Fruit fly (Drosophila melanogaster): ENCODE data around the gene ppan.

The ppan gene

dm6 chr3R:21107907-21108591, 8.0 kb upstream of the ppan start, which contains the start of the genes Sec15 and rtet (continued):
- TF ChIP-seq Trl (optimal IDR thresholded peaks at IDR 0.05) = no peak
- no peak for TF ChIP-seq Trl (GFP tag; optimal IDR thresholded peaks at IDR 0.05)
- TF ChIP-seq hth (optimal IDR thresholded peaks at IDR 0.05) = no peak
- TF ChIP-seq Poxn (GFP tag; IDR thresholded peaks at IDR 0.05) = no peak
- no peak for TF ChIP-seq NK7.1 (GFP tag; optimal IDR thresholded peaks at IDR 0.05)
- TF ChIP-seq yki (optimal IDR thresholded peaks at IDR 0.05) = no peak
- TF ChIP-seq Dbx (GFP tag; IDR thresholded peaks at IDR 0.05) = peak; percentile 61; the same call in 1 of the 3 replicates
- TF ChIP-seq caup (GFP tag; optimal IDR thresholded peaks at IDR 0.05; ENCODE audit: severe bottlenecking) = peak; percentile 41
- no peak for TF ChIP-seq Kr (GFP tag; optimal IDR thresholded peaks at IDR 0.05)
- TF ChIP-seq Gsc (GFP tag; IDR thresholded peaks at IDR 0.05) = no peak
- TF ChIP-seq sob (GFP tag; IDR thresholded peaks at IDR 0.05) = peak; percentile 45
- peak; percentile 48; the same call in 1 of the 3 replicates for TF ChIP-seq CG6791 (GFP tag; IDR thresholded peaks at IDR 0.05; ENCODE audit: partially characterized antibody)
- TF ChIP-seq maf-S (GFP tag; optimal IDR thresholded peaks at IDR 0.05) = no peak
- TF ChIP-seq CG6254 (GFP tag; optimal IDR thresholded peaks at IDR 0.05) = no peak
- TF ChIP-seq CG12769 (tag; optimal IDR thresholded peaks at IDR 0.05) = no peak
- TF ChIP-seq CG6813 (GFP tag; optimal IDR thresholded peaks at IDR 0.05) = no peak
- peak; percentile 75; the same call in 3 of the 4 replicates for TF ChIP-seq Dll (GFP tag; IDR thresholded peaks at IDR 0.05; ENCODE audit: partially characterized antibody)
- peak; percentile 50 for TF ChIP-seq Fer3 (tag; optimal IDR thresholded peaks at IDR 0.05)
- TF ChIP-seq jigr1 (GFP tag; IDR thresholded peaks at IDR 0.05) = no peak
- peak; percentile 27 for TF ChIP-seq CG30431 (GFP tag; optimal IDR thresholded peaks at IDR 0.05)
- TF ChIP-seq CG11398 (GFP tag; optimal IDR thresholded peaks at IDR 0.05) = no peak
- TF ChIP-seq CG17829 (tag; optimal IDR thresholded peaks at IDR 0.05) = peak; percentile 67
- TF ChIP-seq slp2 (GFP tag; optimal IDR thresholded peaks at IDR 0.05) = peak; percentile 25
- TF ChIP-seq CTCF (GFP tag; optimal IDR thresholded peaks at IDR 0.05) = no peak
- peak; percentile 70 for TF ChIP-seq CG2116 (GFP tag; optimal IDR thresholded peaks at IDR 0.05)
- TF ChIP-seq Dp (GFP tag; optimal IDR thresholded peaks at IDR 0.05) = peak; percentile 80
- TF ChIP-seq peb (GFP tag; IDR thresholded peaks at IDR 0.05) = peak; percentile 30; the same call in 1 of the 2 replicates
- no peak for TF ChIP-seq CG14667 (GFP tag; IDR thresholded peaks at IDR 0.05)
- 0 out of 2 replicates have a peak, but pooled peaks have one; percentile 26 for TF ChIP-seq hbn (GFP tag; IDR thresholded peaks at IDR 0.05; ENCODE audit: partially characterized antibody)
- TF ChIP-seq NFAT (GFP tag; IDR thresholded peaks at IDR 0.05) = peak; percentile 48; the same call in 1 of the 2 replicates
- peak; percentile 81 for TF ChIP-seq PHDP (tag; optimal IDR thresholded peaks at IDR 0.05)
- TF ChIP-seq luna (GFP tag; optimal IDR thresholded peaks at IDR 0.05) = no peak
- TF ChIP-seq ttk (GFP tag; IDR thresholded peaks at IDR 0.05) = 0 out of 2 replicates have a peak, but pooled peaks have one; percentile 24
- TF ChIP-seq al (GFP tag; IDR thresholded peaks at IDR 0.05) = no peak
- TF ChIP-seq CG14014 (GFP tag; IDR thresholded peaks at IDR 0.05) = peak; percentile 42; the same call in 1 of the 2 replicates
- peak; percentile 75 for TF ChIP-seq onecut (GFP tag; IDR thresholded peaks at IDR 0.05)
- TF ChIP-seq CG10979 (tag; optimal IDR thresholded peaks at IDR 0.05) = peak; percentile 81
- peak; percentile 54 for TF ChIP-seq sug (tag; optimal IDR thresholded peaks at IDR 0.05)
- TF ChIP-seq Mes4 (GFP tag; optimal IDR thresholded peaks at IDR 0.05) = peak; percentile 3
- TF ChIP-seq dimm (GFP tag; IDR thresholded peaks at IDR 0.05) = no peak
- no peak for TF ChIP-seq CG31224 (GFP tag; IDR thresholded peaks at IDR 0.05)
- no peak for TF ChIP-seq Lim3 (GFP tag; IDR thresholded peaks at IDR 0.05)
- TF ChIP-seq pzg (GFP tag; optimal IDR thresholded peaks at IDR 0.05) = peak; percentile 38
- no peak for TF ChIP-seq oc (tag; optimal IDR thresholded peaks at IDR 0.05)
- TF ChIP-seq run (tag; optimal IDR thresholded peaks at IDR 0.05) = no peak
- TF ChIP-seq NfI (GFP tag; optimal IDR thresholded peaks at IDR 0.05) = peak; percentile 73
- TF ChIP-seq hb (GFP tag; IDR thresholded peaks at IDR 0.05; ENCODE audit: partially characterized antibody) = peak; percentile 9; the same call in 2 of the 3 replicates
- TF ChIP-seq Atf6 (GFP tag; IDR thresholded peaks at IDR 0.05) = peak; percentile 45; the same call in 1 of the 2 replicates
- no peak for TF ChIP-seq CG8359 (GFP tag; optimal IDR thresholded peaks at IDR 0.05; ENCODE audit: borderline replicate concordance)
- TF ChIP-seq CG17186 (GFP tag; optimal IDR thresholded peaks at IDR 0.05) = no peak
- peak; percentile 67 for TF ChIP-seq lilli (GFP tag; optimal IDR thresholded peaks at IDR 0.05)
